Worm (Caenorhabditis elegans) whole organism, young adult: ENCODE results near the gene vps-2.

ENCODE experiments used
- B0019.2 ChIP-seq: fragments of 200-800 bp; sonication (Bioruptor generic); conservative IDR thresholded peaks from 2 replicates; pipeline ENCODE4 v1.3.6; 2022; ENCODE audit warnings: missing genetic modification reagents, missing genetic modification characterization, missing compliant biosample characterization
- B0261.1 ChIP-seq: sonication (generic microtip); optimal IDR thresholded peaks from 2 replicates; lab custom pipeline; 2016; ENCODE audit warnings: mild to moderate bottlenecking, missing genetic modification characterization, moderate library complexity, missing compliant biosample characterization
- B0336.3 ChIP-seq: fragments of 200-800 bp; sonication (Bioruptor generic); IDR thresholded peaks from 2 replicates; pipeline ENCODE4 v1.3.6; 2022; ENCODE audit warnings: missing genetic modification characterization, missing compliant biosample characterization
- D2030.7 ChIP-seq: fragments of 200-800 bp; sonication (Bioruptor generic); IDR thresholded peaks from 2 replicates; pipeline ENCODE4 v1.3.6; 2022; ENCODE audit warnings: missing genetic modification reagents, missing genetic modification characterization, missing compliant biosample characterization
- F37B4.10 ChIP-seq: fragments of 200-800 bp; sonication (Bioruptor generic); IDR thresholded peaks from 2 replicates; pipeline ENCODE4 v1.3.6; 2022; ENCODE audit warnings: missing genetic modification characterization, missing compliant biosample characterization
- F49E8.2 ChIP-seq: sonication (generic microtip); optimal IDR thresholded peaks from 3 replicates; lab custom pipeline; 2017; ENCODE audit warnings: missing genetic modification characterization, mild to moderate bottlenecking, missing compliant biosample characterization, antibody characterized with exemption, moderate library complexity; ENCODE audit not compliant: insufficient read depth
- F55B11.4 ChIP-seq: sonication (generic microtip); optimal IDR thresholded peaks from 2 replicates; lab custom pipeline; 2016; ENCODE audit warnings: missing compliant biosample characterization, missing genetic modification characterization, borderline replicate concordance; ENCODE audit not compliant: insufficient read depth
- F57C9.4 ChIP-seq: sonication (generic microtip); optimal IDR thresholded peaks from 2 replicates; lab custom pipeline; 2017; ENCODE audit warnings: mild to moderate bottlenecking, missing genetic modification characterization, missing compliant biosample characterization
- Y53G8AR.9 ChIP-seq: fragments of 200-800 bp; sonication (Bioruptor generic); conservative IDR thresholded peaks from 2 replicates; pipeline ENCODE4 v1.3.6; 2022; ENCODE audit warnings: missing genetic modification reagents, missing genetic modification characterization, missing compliant biosample characterization
- Y95B8A.8 ChIP-seq: fragments of 200-800 bp; sonication (Bioruptor generic); IDR thresholded peaks from 2 replicates; pipeline ENCODE4 v1.3.6; 2022; ENCODE audit warnings: missing genetic modification reagents, missing genetic modification characterization, missing compliant biosample characterization
- aptf-2 ChIP-seq: fragments of 200-800 bp; sonication (Bioruptor generic); conservative IDR thresholded peaks from 2 replicates; pipeline ENCODE4 v1.3.6; 2022; ENCODE audit warnings: missing genetic modification reagents, missing genetic modification characterization, missing compliant biosample characterization
- attf-3 ChIP-seq: fragments of 200-800 bp; sonication (Bioruptor generic); conservative IDR thresholded peaks from 2 replicates; pipeline ENCODE4 v1.3.6; 2022; ENCODE audit warnings: missing genetic modification reagents, missing genetic modification characterization, missing compliant biosample characterization
- attf-6 ChIP-seq: fragments of 200-800 bp; sonication (Bioruptor generic); IDR thresholded peaks from 2 replicates; pipeline ENCODE4 v1.3.6; 2022; ENCODE audit warnings: missing genetic modification reagents, missing genetic modification characterization, missing compliant biosample characterization
- bed-1 ChIP-seq: fragments of 200-800 bp; sonication (Bioruptor generic); IDR thresholded peaks from 2 replicates; pipeline ENCODE4 v1.3.6; 2022; ENCODE audit warnings: missing genetic modification reagents, missing genetic modification characterization, missing compliant biosample characterization
- chd-7 ChIP-seq: sonication (generic microtip); optimal IDR thresholded peaks from 2 replicates; lab custom pipeline; 2016; ENCODE audit warnings: mild to moderate bottlenecking, missing genetic modification characterization, moderate library complexity, missing compliant biosample characterization
- egrh-3 ChIP-seq: fragments of 200-800 bp; sonication (Bioruptor generic); IDR thresholded peaks from 2 replicates; pipeline ENCODE4 v1.3.6; 2022; ENCODE audit warnings: missing genetic modification reagents, missing genetic modification characterization, missing compliant biosample characterization
- ekl-4 ChIP-seq: fragments of 200-800 bp; sonication (Bioruptor generic); IDR thresholded peaks from 2 replicates; pipeline ENCODE4 v1.3.6; 2022; ENCODE audit warnings: missing genetic modification reagents, missing genetic modification characterization, missing compliant biosample characterization
- hlh-26 ChIP-seq: fragments of 200-800 bp; sonication (Bioruptor generic); conservative IDR thresholded peaks from 2 replicates; pipeline ENCODE4 v1.3.6; 2022; ENCODE audit warnings: missing genetic modification reagents, missing genetic modification characterization, missing compliant biosample characterization
- hmg-1.2 ChIP-seq: fragments of 200-800 bp; sonication (Bioruptor generic); IDR thresholded peaks from 2 replicates; pipeline ENCODE4 v1.3.6; 2022; ENCODE audit warnings: missing genetic modification reagents, missing genetic modification characterization, missing compliant biosample characterization
- hsf-1 ChIP-seq: fragments of 200-800 bp; sonication (Bioruptor generic); IDR thresholded peaks from 2 replicates; pipeline ENCODE4 v1.3.6; 2022; ENCODE audit warnings: missing genetic modification reagents, missing genetic modification characterization, missing compliant biosample characterization
- lag-1 ChIP-seq: fragments of 200-800 bp; sonication (Bioruptor generic); IDR thresholded peaks from 2 replicates; pipeline ENCODE4 v1.3.6; 2022; ENCODE audit warnings: missing genetic modification reagents, missing genetic modification characterization, missing compliant biosample characterization
- lin-54 ChIP-seq: fragments of 200-800 bp; sonication (Bioruptor generic); optimal IDR thresholded peaks from 2 replicates; lab custom pipeline; 2018; ENCODE audit warnings: mild to moderate bottlenecking, missing genetic modification characterization, missing compliant biosample characterization
- lir-1 ChIP-seq: fragments of 200-800 bp; sonication (Bioruptor generic); conservative IDR thresholded peaks from 2 replicates; pipeline ENCODE4 v1.3.6; 2022; ENCODE audit warnings: missing genetic modification reagents, missing genetic modification characterization, missing compliant biosample characterization
- lsl-1 ChIP-seq: fragments of 200-800 bp; sonication (Bioruptor generic); optimal IDR thresholded peaks from 2 replicates; lab custom pipeline; 2018; ENCODE audit warnings: mild to moderate bottlenecking, missing genetic modification characterization, moderate library complexity, missing compliant biosample characterization
- lsy-27 ChIP-seq: sonication (generic microtip); optimal IDR thresholded peaks from 2 replicates; lab custom pipeline; 2017; ENCODE audit warnings: missing genetic modification characterization, mild to moderate bottlenecking, missing compliant biosample characterization, antibody characterized with exemption, missing genotype, borderline replicate concordance; ENCODE audit not compliant: insufficient read depth
- madf-6 ChIP-seq: fragments of 200-800 bp; sonication (Bioruptor generic); IDR thresholded peaks from 2 replicates; pipeline ENCODE4 v1.3.6; 2022; ENCODE audit warnings: missing genetic modification reagents, missing genetic modification characterization, missing compliant biosample characterization
- mcd-1 ChIP-seq: fragments of 200-800 bp; sonication (Bioruptor generic); IDR thresholded peaks from 2 replicates; pipeline ENCODE4 v1.3.6; 2022; ENCODE audit warnings: missing genetic modification reagents, missing genetic modification characterization, missing compliant biosample characterization
- nhr-27 ChIP-seq: fragments of 200-800 bp; sonication (Bioruptor generic); optimal IDR thresholded peaks from 2 replicates; lab custom pipeline; 2018; ENCODE audit warnings: mild to moderate bottlenecking, missing genetic modification characterization, moderate library complexity, missing compliant biosample characterization
- pha-4 ChIP-seq: fragments of 150-350 bp; sonication (generic microtip); optimal IDR thresholded peaks from 2 replicates; lab custom pipeline; 2014; ENCODE audit warnings: missing biosample characterization, missing genetic modification reagents, missing genetic modification characterization
- snpc-3.4 ChIP-seq: sonication (generic microtip); optimal IDR thresholded peaks from 2 replicates; lab custom pipeline; 2017; ENCODE audit warnings: missing genetic modification characterization, mild to moderate bottlenecking, missing compliant biosample characterization, antibody characterized with exemption, moderate library complexity, missing genotype, missing genetic modification reagents
- tlf-1 ChIP-seq: fragments of 200-800 bp; sonication (Bioruptor generic); optimal IDR thresholded peaks from 2 replicates; lab custom pipeline; 2018; ENCODE audit warnings: mild to moderate bottlenecking, missing genetic modification characterization, missing compliant biosample characterization
- unc-62 ChIP-seq: fragments of 150-350 bp; optimal IDR thresholded peaks from 2 replicates; lab custom pipeline; 2014; ENCODE audit warnings: missing biosample characterization, missing genetic modification reagents, missing genetic modification characterization
- zfh-2 ChIP-seq: fragments of 200-800 bp; sonication (Bioruptor generic); conservative IDR thresholded peaks from 2 replicates; pipeline ENCODE4 v1.3.6; 2022; ENCODE audit warnings: missing genetic modification reagents, missing genetic modification characterization, missing compliant biosample characterization
- zim-3 ChIP-seq: sonication (generic microtip); optimal IDR thresholded peaks from 2 replicates; lab custom pipeline; 2017; ENCODE audit warnings: mild to moderate bottlenecking, missing genetic modification characterization, moderate library complexity, missing compliant biosample characterization
- ztf-26 ChIP-seq: sonication (generic microtip); optimal IDR thresholded peaks from 2 replicates; lab custom pipeline; 2017; ENCODE audit warnings: missing genetic modification characterization, missing compliant biosample characterization
- ztf-28 ChIP-seq: fragments of 200-800 bp; sonication (Bioruptor generic); IDR thresholded peaks from 2 replicates; pipeline ENCODE4 v1.3.6; 2022; ENCODE audit warnings: missing genetic modification reagents, missing genetic modification characterization, missing compliant biosample characterization

vps-2 gene

DNA sequence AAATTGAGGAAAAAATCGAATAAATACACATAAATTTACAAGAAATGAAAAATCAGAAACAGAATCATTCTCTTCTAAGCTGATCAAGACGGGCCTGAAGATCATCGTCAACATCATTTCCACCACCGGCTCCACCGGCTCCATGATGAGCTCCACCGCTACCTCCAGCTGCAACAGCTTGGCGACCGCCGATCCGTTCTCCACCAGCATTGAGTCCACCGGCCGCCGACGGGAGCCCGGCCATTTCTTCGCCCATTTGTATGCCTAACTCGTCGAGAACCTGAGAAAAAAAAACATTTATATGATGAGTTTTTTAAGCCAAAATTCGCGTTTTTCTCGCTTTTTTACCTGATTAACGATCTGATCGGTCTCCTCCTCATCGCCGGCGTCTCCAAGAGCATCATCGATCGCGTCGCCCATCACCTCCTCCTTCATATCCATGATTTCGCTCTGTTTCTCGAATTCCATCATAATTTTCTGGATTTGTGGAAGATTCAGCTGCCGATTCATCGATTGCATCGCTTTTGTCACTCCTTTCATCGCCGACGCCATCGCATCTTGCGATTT lies 676 bp downstream of the vps-2 start:
- no peak for TF ChIP-seq lir-1
- no peak for TF ChIP-seq lsy-27 (tag; lab: Kevin White, UChicago)
- peak; percentile 59; the same call in 1 of the 2 replicates for TF ChIP-seq egrh-3
- TF ChIP-seq zfh-2 (GFP tag; lab: Robert Waterston, UW): peak; percentile 82
- TF ChIP-seq Y95B8A.8 (GFP tag; lab: Robert Waterston, UW): no peak

DNA sequence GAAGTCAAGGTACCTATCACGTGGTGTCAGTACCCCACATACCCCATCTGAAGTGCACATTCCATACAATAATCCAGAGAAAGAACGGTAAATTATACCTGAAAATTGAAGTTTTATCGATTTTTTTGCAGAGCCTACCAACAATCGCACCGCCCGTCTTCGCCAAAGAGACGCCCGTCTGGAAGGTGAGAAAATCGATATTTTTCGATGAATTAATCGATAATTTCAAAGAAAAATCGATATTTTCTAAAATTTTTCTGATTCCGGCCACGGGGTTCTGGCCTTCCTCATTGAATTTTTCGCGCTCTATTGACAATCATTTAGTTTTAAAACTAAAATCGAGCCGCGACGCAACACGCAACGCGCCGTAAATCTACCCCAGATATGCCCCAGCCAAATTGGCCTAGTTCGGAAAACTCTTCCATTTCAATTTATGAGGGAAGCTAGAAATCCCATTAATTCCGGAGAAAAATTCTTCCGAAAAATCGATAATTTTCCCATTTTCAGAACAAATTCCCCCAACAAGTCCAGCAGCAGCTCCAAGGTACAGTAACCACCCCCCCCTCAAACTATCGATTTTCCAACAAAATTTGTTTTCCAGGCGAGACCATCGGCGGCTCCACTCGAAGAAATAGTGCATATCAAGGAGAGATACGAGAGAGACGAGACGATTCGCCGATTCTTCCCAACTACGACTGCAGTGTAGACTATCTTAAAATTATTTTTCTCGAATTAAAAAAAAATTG lies 1.4 kb downstream of the vps-2 start:
- TF ChIP-seq ztf-28 (GFP tag; lab: Robert Waterston, UW): no peak
- TF ChIP-seq unc-62 (GFP tag; lab: Kevin White, UChicago): no peak
- peak; percentile 9 for TF ChIP-seq F49E8.2 (tag; lab: Kevin White, UChicago)
- no peak for TF ChIP-seq attf-3 (GFP tag; lab: Robert Waterston, UW)
- TF ChIP-seq nhr-27 (tag; lab: Kevin White, UChicago): peak; percentile 25
- TF ChIP-seq lsl-1 (GFP tag; lab: Kevin White, UChicago): peak; percentile 14
- peak; percentile 6 for TF ChIP-seq snpc-3.4 (tag; lab: Kevin White, UChicago)
- no peak for TF ChIP-seq Y53G8AR.9 (GFP tag; lab: Robert Waterston, UW)
- peak; percentile 59; the same call in 1 of the 2 replicates for TF ChIP-seq B0336.3 (GFP tag; lab: Robert Waterston, UW)
- no peak for TF ChIP-seq bed-1 (GFP tag; lab: Robert Waterston, UW)
- no peak for TF ChIP-seq hlh-26 (GFP tag; lab: Robert Waterston, UW)
- TF ChIP-seq D2030.7: no peak
- no peak for TF ChIP-seq chd-7 (tag; lab: Kevin White, UChicago)
- TF ChIP-seq mcd-1 (GFP tag; lab: Robert Waterston, UW): peak; percentile 27; the same call in 1 of the 2 replicates
- no peak for TF ChIP-seq hsf-1 (GFP tag; lab: Robert Waterston, UW)
- TF ChIP-seq B0261.1 (tag; lab: Kevin White, UChicago): no peak
- TF ChIP-seq ekl-4 (GFP tag; lab: Robert Waterston, UW): peak; percentile 63
- peak; percentile 50 for TF ChIP-seq madf-6
- 0 out of 2 replicates have a peak, but pooled peaks have one; percentile 16 for TF ChIP-seq attf-6 (GFP tag; lab: Robert Waterston, UW)
- 0 out of 2 replicates have a peak, but pooled peaks have one; percentile 11 for TF ChIP-seq hmg-1.2 (GFP tag; lab: Robert Waterston, UW)
- TF ChIP-seq pha-4 (tag; lab: Kevin White, UChicago): no peak
- TF ChIP-seq F37B4.10 (GFP tag; lab: Robert Waterston, UW): no peak
- TF ChIP-seq aptf-2 (GFP tag; lab: Robert Waterston, UW): no peak

DNA sequence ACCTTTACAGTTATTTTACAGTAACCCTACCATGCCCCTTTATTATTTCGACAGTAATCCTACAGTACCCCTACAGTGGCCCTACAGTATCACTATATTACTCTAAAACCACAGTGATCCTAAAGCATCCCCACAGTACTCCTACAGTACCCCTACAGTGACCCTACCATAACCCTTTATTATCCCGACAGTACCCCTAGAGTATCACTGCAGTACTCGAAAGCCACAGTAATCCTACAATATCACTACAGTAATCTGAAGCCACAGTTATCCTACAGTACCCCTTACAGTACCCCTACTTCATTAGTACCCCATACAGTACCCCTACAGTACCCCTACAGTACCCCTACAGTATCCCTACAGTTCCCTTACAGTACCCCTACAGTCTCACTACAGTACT lies 3.5 kb downstream of the vps-2 start:
- TF ChIP-seq B0019.2 (0 out of 2 replicates have a peak, but pooled peaks have one; percentile 18), lin-54 (GFP tag; lab: Kevin White, UChicago) (no peak), lag-1 (GFP tag; lab: Robert Waterston, UW) (no peak)

DNA sequence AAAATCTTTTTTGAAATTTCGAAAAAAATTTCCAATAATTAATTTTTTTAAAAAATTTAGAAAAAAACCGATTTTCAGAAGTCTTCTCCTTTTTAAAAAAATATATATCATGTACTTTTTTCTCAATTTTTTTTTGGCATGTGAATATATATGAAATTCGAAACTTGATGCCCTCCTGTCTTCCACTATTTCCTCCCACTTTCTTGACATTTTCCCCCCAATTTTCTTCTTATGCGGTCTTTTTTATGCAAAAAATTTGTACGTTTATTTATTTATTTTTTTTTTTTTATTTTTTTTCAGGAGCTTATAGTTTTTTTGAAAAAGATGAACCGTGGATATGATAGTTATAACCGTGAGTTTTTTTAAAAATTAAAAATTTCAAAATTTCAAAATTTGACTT lies 7.5 kb downstream of the vps-2 start, which contains the start of gene cnp-2:
TSS of gene cnp-2 (plus strand) at position 301 of the 400 bp plus-strand sequence.
- no peak for TF ChIP-seq ztf-26
- no peak for TF ChIP-seq unc-62 (GFP tag; lab: Kevin White, UChicago)
- TF ChIP-seq ztf-28 (GFP tag; lab: Robert Waterston, UW): no peak
- no peak for TF ChIP-seq F57C9.4 (tag; lab: Kevin White, UChicago)
- no peak for TF ChIP-seq tlf-1 (GFP tag; lab: Kevin White, UChicago)
- no peak for TF ChIP-seq F55B11.4 (tag; lab: Kevin White, UChicago)
- TF ChIP-seq zim-3 (tag; lab: Kevin White, UChicago): no peak
